Fruit fly (Drosophila melanogaster) whole organism, embryonic: ENCODE results near the gene Nsf2.

ENCODE experiments used
- CG10565 ChIP-seq: fragments of 200-800 bp; sonication (Bioruptor generic); optimal IDR thresholded peaks from 3 replicates; lab custom pipeline; 2016; ENCODE audit warnings: missing biosample characterization, mild to moderate bottlenecking, missing genetic modification characterization
- CG11560 ChIP-seq: fragments of 200-800 bp; sonication (Bioruptor generic); IDR thresholded peaks from 3 replicates; pipeline ENCODE4 v1.3.6; 2022; ENCODE audit warnings: missing biosample characterization, missing genetic modification characterization
- CG14667 ChIP-seq: fragments of 200-800 bp; sonication (Bioruptor generic); IDR thresholded peaks from 2 replicates; pipeline ENCODE4 v1.3.6; 2022; ENCODE audit warnings: missing biosample characterization, missing genetic modification characterization
- CG14710 ChIP-seq: fragments of 200-800 bp; sonication (Bioruptor generic); optimal IDR thresholded peaks from 3 replicates; lab custom pipeline; 2019; ENCODE audit warnings: missing biosample characterization, mild to moderate bottlenecking, missing genetic modification characterization, moderate library complexity
- CG15696 ChIP-seq: fragments of 200-800 bp; sonication (Bioruptor generic); optimal IDR thresholded peaks from 2 replicates; lab custom pipeline; 2019; ENCODE audit warnings: missing biosample characterization, mild to moderate bottlenecking, missing genetic modification characterization, moderate library complexity
- CG17186 ChIP-seq: fragments of 200-800 bp; sonication (Bioruptor generic); optimal IDR thresholded peaks from 3 replicates; lab custom pipeline; 2017; ENCODE audit warnings: missing biosample characterization, missing genetic modification reagents, missing genetic modification characterization
- CG17359 ChIP-seq: fragments of 200-800 bp; sonication (Bioruptor generic); optimal IDR thresholded peaks from 3 replicates; lab custom pipeline; 2018; ENCODE audit warnings: missing biosample characterization, mild to moderate bottlenecking, missing genetic modification characterization, moderate library complexity
- CG17829 ChIP-seq: fragments of 200-800 bp; optimal IDR thresholded peaks from 2 replicates; lab custom pipeline; 2019; ENCODE audit warnings: missing biosample characterization, mild to moderate bottlenecking, missing genetic modification characterization, moderate library complexity
- CG2678 ChIP-seq: fragments of 200-800 bp; sonication (Bioruptor generic); optimal IDR thresholded peaks from 3 replicates; lab custom pipeline; 2019; ENCODE audit warnings: missing biosample characterization, mild to moderate bottlenecking, missing genetic modification characterization, moderate library complexity
- CG3281 ChIP-seq: fragments of 200-800 bp; sonication (Bioruptor generic); optimal IDR thresholded peaks from 3 replicates; lab custom pipeline; 2017; ENCODE audit warnings: missing biosample characterization, mild to moderate bottlenecking, missing genetic modification characterization
- CG34422 ChIP-seq: fragments of 200-800 bp; sonication (Bioruptor generic); IDR thresholded peaks from 3 replicates; pipeline ENCODE4 v1.3.6; 2022; ENCODE audit warnings: missing biosample characterization, missing genetic modification characterization
- CG4617 ChIP-seq: fragments of 200-800 bp; sonication (Bioruptor generic); optimal IDR thresholded peaks from 3 replicates; lab custom pipeline; 2016; ENCODE audit warnings: missing biosample characterization, missing genetic modification characterization, borderline replicate concordance
- CG6813 ChIP-seq: fragments of 200-800 bp; sonication (Bioruptor generic); optimal IDR thresholded peaks from 2 replicates; lab custom pipeline; 2017; ENCODE audit warnings: missing biosample characterization, missing genetic modification characterization, mild to moderate bottlenecking, moderate library complexity, missing genetic modification reagents
- CG7839 ChIP-seq: fragments of 200-800 bp; sonication (Bioruptor generic); optimal IDR thresholded peaks from 3 replicates; lab custom pipeline; 2018; ENCODE audit warnings: missing biosample characterization, mild to moderate bottlenecking, missing genetic modification characterization, moderate library complexity
- CG9215 ChIP-seq: fragments of 200-800 bp; sonication (Bioruptor generic); IDR thresholded peaks from 2 replicates; pipeline ENCODE4 v1.3.6; 2022; ENCODE audit warnings: missing biosample characterization, missing genetic modification characterization
- CoRest ChIP-seq: fragments of 200-800 bp; sonication (Bioruptor generic); optimal IDR thresholded peaks from 3 replicates; lab custom pipeline; 2018; ENCODE audit warnings: missing biosample characterization, mild to moderate bottlenecking, missing genetic modification characterization, moderate library complexity
- D19A ChIP-seq: fragments of 200-800 bp; optimal IDR thresholded peaks from 3 replicates; lab custom pipeline; 2019; ENCODE audit warnings: missing biosample characterization, mild to moderate bottlenecking, missing genetic modification characterization, moderate library complexity
- Dad ChIP-seq: fragments of 200-800 bp; sonication (Bioruptor generic); optimal IDR thresholded peaks from 3 replicates; lab custom pipeline; 2016; ENCODE audit warnings: missing biosample characterization, missing genetic modification characterization
- Ets65A ChIP-seq: fragments of 200-800 bp; sonication (Bioruptor generic); peaks from one replicate; lab custom pipeline; 2016; ENCODE audit warnings: missing biosample characterization, missing genetic modification characterization
- HLH54F ChIP-seq: fragments of 200-800 bp; sonication (Bioruptor generic); optimal IDR thresholded peaks from 3 replicates; lab custom pipeline; 2016; ENCODE audit warnings: missing biosample characterization, missing genetic modification characterization
- Hand ChIP-seq: fragments of 200-800 bp; sonication (Bioruptor generic); optimal IDR thresholded peaks from 2 replicates; lab custom pipeline; 2017; ENCODE audit warnings: mild to moderate bottlenecking, missing biosample characterization, missing genetic modification reagents, missing genetic modification characterization
- Lpt ChIP-seq: fragments of >200 bp; optimal IDR thresholded peaks from 2 replicates; lab custom pipeline; 2018; ENCODE audit warnings: missing biosample characterization, missing genetic modification characterization
- Meics ChIP-seq: fragments of 200-800 bp; sonication (Bioruptor generic); optimal IDR thresholded peaks from 2 replicates; lab custom pipeline; 2017; ENCODE audit warnings: missing biosample characterization, mild to moderate bottlenecking, missing genetic modification characterization
- Sry-β ChIP-seq: fragments of 200-800 bp; sonication (Bioruptor generic); optimal IDR thresholded peaks from 2 replicates; lab custom pipeline; 2018; ENCODE audit warnings: missing biosample characterization, mild to moderate bottlenecking, missing genetic modification characterization, moderate library complexity
- Stat92E ChIP-seq, 3 experiments: fragments of >200 bp in 2 of 3; fragments of 200-800 bp in 1 of 3; sonication (Bioruptor generic) in 1 of 3; optimal IDR thresholded peaks; 2 replicates each; lab custom pipeline; 2017 to 2019; ENCODE audit warnings: missing biosample characterization in 3 of 3, missing genetic modification characterization in 3 of 3, mild to moderate bottlenecking in 1 of 3, moderate library complexity in 1 of 3
- TFAM ChIP-seq: fragments of 200-800 bp; sonication (Bioruptor generic); optimal IDR thresholded peaks from 2 replicates; lab custom pipeline; 2017; ENCODE audit warnings: missing biosample characterization, missing genetic modification characterization, inconsistent platforms
- Tbp ChIP-seq: fragments of >200 bp; optimal IDR thresholded peaks from 2 replicates; lab custom pipeline; 2018; ENCODE audit warnings: missing biosample characterization, missing genetic modification characterization
- Trl ChIP-seq, 3 experiments: fragments of >200 bp in 2 of 3; fragments of 200-800 bp in 1 of 3; sonication (Bioruptor generic) in 1 of 3; optimal IDR thresholded peaks; 2 replicates in 1 of 3; 3 replicates in 2 of 3; lab custom pipeline; 2016 to 2017; ENCODE audit warnings: missing biosample characterization in 1 of 3, missing genetic modification characterization in 1 of 3
- Vsx1 ChIP-seq: fragments of 200-800 bp; sonication (Bioruptor generic); optimal IDR thresholded peaks from 2 replicates; lab custom pipeline; 2017; ENCODE audit warnings: missing biosample characterization, mild to moderate bottlenecking, missing genetic modification characterization, missing genetic modification reagents
- bsh ChIP-seq, 2 experiments: fragments of 200-800 bp; sonication (Bioruptor generic); optimal IDR thresholded peaks; 2 replicates each; lab custom pipeline; 2017 to 2018; ENCODE audit warnings: mild to moderate bottlenecking in 2 of 2, missing biosample characterization in 2 of 2, missing genetic modification characterization in 2 of 2, moderate library complexity in 1 of 2
- caup ChIP-seq: fragments of 200-800 bp; sonication (Bioruptor generic); optimal IDR thresholded peaks from 3 replicates; lab custom pipeline; 2017; ENCODE audit warnings: missing biosample characterization, mild to moderate bottlenecking, missing genetic modification characterization, moderate library complexity; ENCODE audit not compliant: severe bottlenecking
- croc ChIP-seq: fragments of 200-800 bp; sonication (Bioruptor generic); conservative IDR thresholded peaks from 3 replicates; pipeline ENCODE4 v1.3.6; 2022; ENCODE audit warnings: missing biosample characterization, missing genetic modification characterization
- crol ChIP-seq: fragments of 200-800 bp; sonication (Bioruptor generic); IDR thresholded peaks from 2 replicates; pipeline ENCODE4 v1.3.6; 2022; ENCODE audit warnings: missing biosample characterization, missing genetic modification characterization
- ewg ChIP-seq: fragments of 200-800 bp; sonication (Bioruptor generic); optimal IDR thresholded peaks from 3 replicates; lab custom pipeline; 2017; ENCODE audit warnings: mild to moderate bottlenecking, missing biosample characterization, missing genetic modification reagents, missing genetic modification characterization
- fd102C ChIP-seq: fragments of 200-800 bp; sonication (Bioruptor generic); optimal IDR thresholded peaks from 2 replicates; lab custom pipeline; 2018; ENCODE audit warnings: missing biosample characterization, mild to moderate bottlenecking, missing genetic modification characterization, moderate library complexity
- gsb-n ChIP-seq: fragments of 200-800 bp; sonication (Bioruptor generic); optimal IDR thresholded peaks from 3 replicates; lab custom pipeline; 2018; ENCODE audit warnings: missing biosample characterization, mild to moderate bottlenecking, missing genetic modification characterization
- lola ChIP-seq, 3 experiments: fragments of >200 bp in 2 of 3; fragments of 200-800 bp in 1 of 3; sonication (Bioruptor generic) in 1 of 3; optimal IDR thresholded peaks; 2 replicates each; lab custom pipeline; 2017 to 2019; ENCODE audit warnings: missing biosample characterization in 3 of 3, missing genetic modification characterization in 3 of 3, mild to moderate bottlenecking in 1 of 3, moderate library complexity in 1 of 3
- mirr ChIP-seq: fragments of 200-800 bp; sonication (Bioruptor generic); optimal IDR thresholded peaks from 3 replicates; lab custom pipeline; 2018; ENCODE audit warnings: missing biosample characterization, mild to moderate bottlenecking, missing genetic modification characterization
- nerfin-1 ChIP-seq: fragments of 200-800 bp; sonication (Bioruptor generic); optimal IDR thresholded peaks from 3 replicates; lab custom pipeline; 2019; ENCODE audit warnings: missing biosample characterization, mild to moderate bottlenecking, missing genetic modification characterization, moderate library complexity
- nmo ChIP-seq: fragments of 200-800 bp; sonication (Bioruptor generic); optimal IDR thresholded peaks from 2 replicates; lab custom pipeline; 2018; ENCODE audit warnings: missing biosample characterization, mild to moderate bottlenecking, missing genetic modification characterization, moderate library complexity
- sr ChIP-seq: fragments of 200-800 bp; sonication (Bioruptor generic); IDR thresholded peaks from 3 replicates; pipeline ENCODE4 v1.3.6; 2022; ENCODE audit warnings: missing biosample characterization, missing genetic modification characterization
- trem ChIP-seq: fragments of 200-800 bp; optimal IDR thresholded peaks from 3 replicates; lab custom pipeline; 2019; ENCODE audit warnings: missing biosample characterization, mild to moderate bottlenecking, missing genetic modification characterization, moderate library complexity
- unc-4 ChIP-seq: fragments of 200-800 bp; sonication (Bioruptor generic); IDR thresholded peaks from 2 replicates; pipeline ENCODE4 v1.3.6; 2022; ENCODE audit warnings: missing biosample characterization, missing genetic modification characterization; ENCODE audit not compliant: partially characterized antibody
- unpg ChIP-seq: fragments of 200-800 bp; sonication (Bioruptor generic); optimal IDR thresholded peaks from 3 replicates; lab custom pipeline; 2018; ENCODE audit warnings: missing biosample characterization, mild to moderate bottlenecking, missing genetic modification characterization, moderate library complexity
- z ChIP-seq: fragments of 200-800 bp; sonication (Bioruptor generic); IDR thresholded peaks from 3 replicates; pipeline ENCODE4 v1.3.6; 2022; ENCODE audit warnings: missing biosample characterization, missing genetic modification characterization
- zen ChIP-seq: fragments of 200-800 bp; sonication (Bioruptor generic); optimal IDR thresholded peaks from 3 replicates; lab custom pipeline; 2018; ENCODE audit warnings: missing biosample characterization, mild to moderate bottlenecking, missing genetic modification characterization, moderate library complexity
- zfh2 ChIP-seq: fragments of 200-800 bp; sonication (Bioruptor generic); optimal IDR thresholded peaks from 2 replicates; lab custom pipeline; 2016; ENCODE audit warnings: missing biosample characterization, missing genetic modification characterization

The Nsf2 gene

DNA sequence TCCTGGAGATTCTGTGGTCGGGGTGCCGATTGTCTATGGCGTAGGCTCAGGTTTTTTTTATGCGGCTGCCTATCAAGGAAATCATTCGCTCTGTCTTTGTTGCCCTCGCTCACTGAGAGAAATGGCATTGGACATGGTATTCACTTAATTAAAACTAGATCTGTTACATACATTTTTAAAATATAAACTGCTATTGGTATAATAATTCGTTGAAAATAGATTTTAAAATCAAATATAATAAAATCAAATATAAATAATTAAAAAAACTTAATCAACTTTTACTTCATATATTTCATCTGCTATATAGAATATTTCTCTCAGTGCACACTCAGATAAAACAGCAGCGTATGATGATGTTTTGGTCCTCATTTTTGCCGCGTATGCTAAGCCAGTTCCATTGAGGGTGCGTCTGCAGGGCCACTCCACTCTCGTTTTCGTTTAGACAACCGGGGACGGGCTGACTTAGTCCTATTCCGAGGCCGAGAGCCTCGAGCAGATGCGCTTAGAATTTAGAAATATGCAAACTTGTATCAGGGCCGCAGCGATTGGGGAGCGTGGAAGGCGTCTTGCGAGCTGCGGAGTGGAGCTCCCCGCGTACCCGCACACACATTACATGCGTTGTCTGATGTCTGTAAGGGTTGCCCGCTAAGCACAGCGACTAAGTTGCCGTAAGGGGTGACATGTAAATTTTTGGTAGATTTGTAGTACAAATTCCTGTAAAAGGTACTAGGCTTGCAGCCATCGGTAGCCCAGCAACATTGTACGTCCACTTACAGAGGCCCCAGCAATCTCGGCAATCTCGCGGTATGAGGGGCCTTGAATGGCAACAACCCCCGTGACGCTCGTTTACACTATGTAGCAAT lies 38.0 kb downstream of the Nsf2 start (continued):
- TF ChIP-seq CG14667 (GFP tag; lab: Robert Waterston, UW), result no peak
- peak; percentile 62 for TF ChIP-seq CG17829 (tag; lab: Kevin White, UChicago)
- peak; percentile 64 for TF ChIP-seq CG14710 (tag; lab: Kevin White, UChicago)
- TF ChIP-seq Hand (GFP tag; lab: Kevin White, UChicago), result peak; percentile 31
- peak; percentile 55 for TF ChIP-seq CG6813 (GFP tag; lab: Kevin White, UChicago)
- no peak for TF ChIP-seq sr (GFP tag; lab: Robert Waterston, UW)
- peak; percentile 80 for TF ChIP-seq CG15696 (tag; lab: Kevin White, UChicago)
- TF ChIP-seq D19A (tag; lab: Kevin White, UChicago), result peak; percentile 44
- TF ChIP-seq z (GFP tag; lab: Robert Waterston, UW), result no peak
- TF ChIP-seq unpg (GFP tag; lab: Kevin White, UChicago), result peak; percentile 60
- no peak for TF ChIP-seq CG4617 (GFP tag; lab: Kevin White, UChicago)
- peak; percentile 62 for TF ChIP-seq zen (tag; lab: Kevin White, UChicago)
- no peak for TF ChIP-seq CG11560 (tag; lab: Robert Waterston, UW)
- peak in 1 of 2 experiments; percentile 39 for TF ChIP-seq bsh (GFP tag; optimal IDR thresholded peaks at IDR 0.05; lab: Kevin White, UChicago)
- TF ChIP-seq CG2678 (tag; lab: Kevin White, UChicago), result peak; percentile 66
- TF ChIP-seq Trl (optimal IDR thresholded peaks at IDR 0.05; lab: Kevin White, UChicago), result no peak
- TF ChIP-seq Trl (GFP tag; optimal IDR thresholded peaks at IDR 0.05; lab: Kevin White, UChicago), result no peak
- TF ChIP-seq CG7839 (tag; lab: Kevin White, UChicago), result peak; percentile 63
- peak; percentile 38 for TF ChIP-seq mirr (GFP tag; lab: Kevin White, UChicago)
- no peak for TF ChIP-seq Sry-β (GFP tag; lab: Kevin White, UChicago)
- TF ChIP-seq TFAM (GFP tag; lab: Kevin White, UChicago), result no peak
- TF ChIP-seq nerfin-1 (tag; lab: Kevin White, UChicago), result no peak
- no peak for TF ChIP-seq Tbp (GFP tag; lab: Kevin White, UChicago)
- TF ChIP-seq crol (GFP tag; lab: Robert Waterston, UW), result peak; percentile 76
- TF ChIP-seq Vsx1 (GFP tag; lab: Kevin White, UChicago), result peak; percentile 13
- TF ChIP-seq trem (tag; lab: Kevin White, UChicago), result peak; percentile 43
- TF ChIP-seq CG10565 (GFP tag; lab: Kevin White, UChicago), result no peak
- peak; percentile 62 for TF ChIP-seq gsb-n
- TF ChIP-seq nmo (GFP tag; lab: Kevin White, UChicago), result peak; percentile 37
- no peak for TF ChIP-seq Lpt (GFP tag; lab: Kevin White, UChicago)
- no peak for TF ChIP-seq croc
- TF ChIP-seq CoRest (tag; lab: Kevin White, UChicago), result peak; percentile 58
- TF ChIP-seq zfh2, result no peak
- peak; percentile 18 for TF ChIP-seq caup (GFP tag; lab: Kevin White, UChicago)
- TF ChIP-seq CG3281 (GFP tag; lab: Kevin White, UChicago), result peak; percentile 4
- peak; percentile 30 for TF ChIP-seq Meics (GFP tag; lab: Kevin White, UChicago)
- TF ChIP-seq Ets65A (GFP tag; lab: Kevin White, UChicago), result peak; percentile 67
- TF ChIP-seq CG17186 (GFP tag; lab: Kevin White, UChicago), result no peak
- TF ChIP-seq unc-4 (GFP tag; lab: Robert Waterston, UW), result 0 out of 2 replicates have a peak, but pooled peaks have one; percentile 17
- no peak for TF ChIP-seq CG34422 (GFP tag; lab: Robert Waterston, UW)
- TF ChIP-seq fd102C (GFP tag; lab: Kevin White, UChicago), result peak; percentile 2
- TF ChIP-seq Dad, result no peak
- no peak for TF ChIP-seq Stat92E (GFP tag; optimal IDR thresholded peaks at IDR 0.05; lab: Kevin White, UChicago)
- no peak for TF ChIP-seq CG9215 (GFP tag; lab: Robert Waterston, UW)
- TF ChIP-seq ewg (GFP tag; lab: Kevin White, UChicago), result no peak
- TF ChIP-seq HLH54F, result no peak
- peak; percentile 4 for TF ChIP-seq CG17359 (tag; lab: Kevin White, UChicago)
- TF ChIP-seq lola (GFP tag; optimal IDR thresholded peaks at IDR 0.05; lab: Kevin White, UChicago), result peak in 1 of 3 experiments; percentile 63
